Fruit fly (Drosophila melanogaster) whole organism, embryonic: ENCODE data around the gene CG12078.

ENCODE experiments used
- CG6175 ChIP-seq: fragments of 200-800 bp; sonication (Bioruptor generic); IDR thresholded peaks from 3 replicates; pipeline ENCODE4 v1.3.6; 2022; ENCODE audit warnings: missing biosample characterization, missing genetic modification characterization
- Ets97D ChIP-seq: fragments of 200-800 bp; sonication (Bioruptor generic); optimal IDR thresholded peaks from 3 replicates; lab custom pipeline; 2016; ENCODE audit warnings: missing biosample characterization, missing genetic modification characterization
- crol ChIP-seq: fragments of 200-800 bp; sonication (Bioruptor generic); IDR thresholded peaks from 2 replicates; pipeline ENCODE4 v1.3.6; 2022; ENCODE audit warnings: missing biosample characterization, missing genetic modification characterization
- en ChIP-seq: fragments of 200-800 bp; sonication (Bioruptor generic); optimal IDR thresholded peaks from 2 replicates; lab custom pipeline; 2016; ENCODE audit warnings: missing biosample characterization, missing genetic modification characterization

- TF ChIP-seq crol (GFP tag; lab: Robert Waterston, UW) (no peak), Ets97D (no peak), CG6175 (GFP tag; lab: Robert Waterston, UW) (no peak), en (GFP tag; lab: Kevin White, UChicago) (no peak)
Observed at dm6 chr3L:3257690-3258089, 13.6 kb upstream of the CG12078 start, which contains the start of gene ckd.
